Fruit fly (Drosophila melanogaster): Measurements from ENCODE around the gene RpL30.

DNA sequence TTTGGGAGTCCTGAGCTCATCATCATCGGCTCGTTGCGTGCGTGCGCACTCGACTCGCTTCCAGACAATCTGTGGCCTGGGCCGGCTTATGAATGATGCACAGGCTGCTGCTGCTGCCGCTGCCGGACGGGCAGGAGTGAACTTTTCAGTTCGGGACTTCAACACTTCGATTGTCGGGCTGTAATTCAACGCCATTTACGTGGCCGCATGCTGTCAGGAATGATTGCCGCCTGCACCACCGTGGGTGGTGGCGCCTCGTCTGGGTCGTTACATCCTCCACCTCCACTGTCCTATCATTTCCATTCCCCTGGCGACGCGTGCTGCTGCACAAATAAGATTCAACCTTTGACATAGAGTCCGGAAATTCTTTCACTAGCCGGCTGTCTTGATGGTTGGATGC lies 931 bp upstream of the RpL30 start:
- TF ChIP-seq Hr38 (GFP tag; optimal IDR thresholded peaks at IDR 0.05) (no peak), CG3032 (tag; optimal IDR thresholded peaks at IDR 0.05) (no peak), CG4318 (GFP tag; optimal IDR thresholded peaks at IDR 0.05) (no peak)
